Worm (Caenorhabditis elegans) whole organism, dauer: ENCODE results near the gene C04A2.15.

ENCODE experiments used
- unc-62 ChIP-seq: sonication (generic microtip); optimal IDR thresholded peaks from 2 replicates; lab custom pipeline; 2017; ENCODE audit warnings: missing biosample characterization, missing genetic modification reagents, missing genetic modification characterization

The C04A2.15 gene

ce11 chrII:6829108-6829507, 22.9 kb upstream of the C04A2.15 start:
- TF ChIP-seq unc-62 (GFP tag; lab: Kevin White, UChicago) = no peak

ce11 chrII:6830012-6830411, 22.0 kb upstream of the C04A2.15 start:
- TF ChIP-seq unc-62 (GFP tag; lab: Kevin White, UChicago) = no peak

- TF ChIP-seq unc-62 (GFP tag; lab: Kevin White, UChicago) = no peak
These were observed 21.1 kb upstream of the C04A2.15 start for ce11 chrII:6830923-6831322.

- no peak for TF ChIP-seq unc-62 (GFP tag; lab: Kevin White, UChicago)
These were observed 20.4 kb upstream of the C04A2.15 start for ce11 chrII:6831531-6832201.

ce11 chrII:6832207-6832606, 19.8 kb upstream of the C04A2.15 start:
- no peak for TF ChIP-seq unc-62 (GFP tag; lab: Kevin White, UChicago)

ce11 chrII:6832695-6833389, 19.2 kb upstream of the C04A2.15 start:
- no peak for TF ChIP-seq unc-62 (GFP tag; lab: Kevin White, UChicago)

ce11 chrII:6833781-6834339, 18.2 kb upstream of the C04A2.15 start:
- no peak for TF ChIP-seq unc-62 (GFP tag; lab: Kevin White, UChicago)

ce11 chrII:6834582-6835058, 17.4 kb upstream of the C04A2.15 start, which contains the start of gene egl-27:
egl-27 (plus strand) TSS chrII:6835008.
- no peak for TF ChIP-seq unc-62 (GFP tag; lab: Kevin White, UChicago)

ce11 chrII:6835500-6835899, 16.5 kb upstream of the C04A2.15 start:
- no peak for TF ChIP-seq unc-62 (GFP tag; lab: Kevin White, UChicago)

ce11 chrII:6835972-6836595, 16.0 kb upstream of the C04A2.15 start:
- no peak for TF ChIP-seq unc-62 (GFP tag; lab: Kevin White, UChicago)

ce11 chrII:6836762-6837566, 15.1 kb upstream of the C04A2.15 start:
- TF ChIP-seq unc-62 (GFP tag; lab: Kevin White, UChicago) = no peak

ce11 chrII:6838270-6838878, 13.7 kb upstream of the C04A2.15 start:
- no peak for TF ChIP-seq unc-62 (GFP tag; lab: Kevin White, UChicago)

ce11 chrII:6838977-6839376, 13.1 kb upstream of the C04A2.15 start:
- no peak for TF ChIP-seq unc-62 (GFP tag; lab: Kevin White, UChicago)

- no peak for TF ChIP-seq unc-62 (GFP tag; lab: Kevin White, UChicago)
These were observed 11.4 kb upstream of the C04A2.15 start for ce11 chrII:6840663-6841062.

- TF ChIP-seq unc-62 (GFP tag; lab: Kevin White, UChicago) = no peak
These were observed 10.9 kb upstream of the C04A2.15 start for ce11 chrII:6841102-6841501.
